Fruit fly (Drosophila melanogaster) whole organism, embryonic: ENCODE data around the gene CG1074.
A peak's percentile ranks its signal among the peaks of the same experiment; 100 is the strongest.

Experiments
- ATbp ChIP-seq: fragments of 200-800 bp; sonication (Bioruptor generic); optimal IDR thresholded peaks from 2 replicates; lab custom pipeline; 2017; ENCODE audit warnings: missing biosample characterization, mild to moderate bottlenecking, missing genetic modification characterization, missing genetic modification reagents
- Aef1 ChIP-seq: fragments of 200-800 bp; sonication (Bioruptor generic); IDR thresholded peaks from 3 replicates; pipeline ENCODE4 v1.3.6; 2022; ENCODE audit warnings: missing biosample characterization, missing genetic modification characterization
- B-H2 ChIP-seq: fragments of 200-800 bp; sonication (Bioruptor generic); optimal IDR thresholded peaks from 2 replicates; lab custom pipeline; 2018; ENCODE audit warnings: missing biosample characterization, mild to moderate bottlenecking, missing genetic modification characterization
- CG10543 ChIP-seq: fragments of 200-800 bp; sonication (Bioruptor generic); optimal IDR thresholded peaks from 3 replicates; lab custom pipeline; 2017; ENCODE audit warnings: missing biosample characterization, mild to moderate bottlenecking, missing genetic modification characterization, moderate library complexity
- CG11560 ChIP-seq: fragments of 200-800 bp; sonication (Bioruptor generic); IDR thresholded peaks from 3 replicates; pipeline ENCODE4 v1.3.6; 2022; ENCODE audit warnings: missing biosample characterization, missing genetic modification characterization
- CG11723 ChIP-seq: fragments of 200-800 bp; sonication (Bioruptor generic); optimal IDR thresholded peaks from 2 replicates; lab custom pipeline; 2017; ENCODE audit warnings: missing biosample characterization, mild to moderate bottlenecking, missing genetic modification characterization
- CG12659 ChIP-seq: fragments of 200-800 bp; sonication (Bioruptor generic); optimal IDR thresholded peaks from 3 replicates; lab custom pipeline; 2017; ENCODE audit warnings: mild to moderate bottlenecking, missing biosample characterization, missing genetic modification reagents, missing genetic modification characterization
- CG12744 ChIP-seq: fragments of 200-800 bp; sonication (Bioruptor generic); optimal IDR thresholded peaks from 2 replicates; lab custom pipeline; 2016; ENCODE audit warnings: missing biosample characterization, missing genetic modification characterization
- CG12942 ChIP-seq: fragments of 200-800 bp; sonication (Bioruptor generic); optimal IDR thresholded peaks from 3 replicates; lab custom pipeline; 2016; ENCODE audit warnings: missing biosample characterization, missing genetic modification characterization
- CG13775 ChIP-seq: fragments of 200-800 bp; sonication (Bioruptor generic); optimal IDR thresholded peaks from 3 replicates; lab custom pipeline; 2017; ENCODE audit warnings: missing biosample characterization, mild to moderate bottlenecking, missing genetic modification characterization
- CG13894 ChIP-seq: fragments of 200-800 bp; sonication (Bioruptor generic); optimal IDR thresholded peaks from 3 replicates; lab custom pipeline; 2018; ENCODE audit warnings: missing biosample characterization, mild to moderate bottlenecking, missing genetic modification characterization, moderate library complexity
- CG17385 ChIP-seq: fragments of 200-800 bp; sonication (Bioruptor generic); optimal IDR thresholded peaks from 3 replicates; lab custom pipeline; 2018; ENCODE audit warnings: missing biosample characterization, mild to moderate bottlenecking, missing genetic modification characterization
- CG18599 ChIP-seq: fragments of 200-800 bp; sonication (Bioruptor generic); optimal IDR thresholded peaks from 3 replicates; lab custom pipeline; 2017; ENCODE audit warnings: missing biosample characterization, missing genetic modification characterization, mild to moderate bottlenecking, moderate library complexity, missing genetic modification reagents
- CG18764 ChIP-seq: fragments of 200-800 bp; sonication (Bioruptor generic); optimal IDR thresholded peaks from 3 replicates; lab custom pipeline; 2016; ENCODE audit warnings: missing biosample characterization, missing genetic modification characterization
- CG2889 ChIP-seq: fragments of 200-800 bp; sonication (Bioruptor generic); IDR thresholded peaks from 3 replicates; pipeline ENCODE4 v1.3.6; 2022; ENCODE audit warnings: missing biosample characterization, missing genetic modification characterization
- CG6254 ChIP-seq: fragments of 200-800 bp; sonication (Bioruptor generic); optimal IDR thresholded peaks from 3 replicates; lab custom pipeline; 2017; ENCODE audit warnings: mild to moderate bottlenecking, missing biosample characterization, missing genetic modification reagents, missing genetic modification characterization
- CG8924 ChIP-seq: fragments of 200-800 bp; optimal IDR thresholded peaks from 3 replicates; lab custom pipeline; 2019; ENCODE audit warnings: missing biosample characterization, mild to moderate bottlenecking, missing genetic modification characterization, moderate library complexity
- CG9817 ChIP-seq: fragments of 200-800 bp; sonication (Bioruptor generic); optimal IDR thresholded peaks from 2 replicates; lab custom pipeline; 2018; ENCODE audit warnings: missing biosample characterization, mild to moderate bottlenecking, missing genetic modification characterization, moderate library complexity
- CG9876 ChIP-seq: fragments of 200-800 bp; sonication (Bioruptor generic); optimal IDR thresholded peaks from 2 replicates; lab custom pipeline; 2016; ENCODE audit warnings: missing biosample characterization, missing genetic modification characterization
- D19A ChIP-seq: fragments of 200-800 bp; optimal IDR thresholded peaks from 3 replicates; lab custom pipeline; 2019; ENCODE audit warnings: missing biosample characterization, mild to moderate bottlenecking, missing genetic modification characterization, moderate library complexity
- Dbx ChIP-seq: fragments of 200-800 bp; sonication (Bioruptor generic); IDR thresholded peaks from 3 replicates; pipeline ENCODE4 v1.3.6; 2022; ENCODE audit warnings: missing biosample characterization, missing genetic modification characterization
- Dll ChIP-seq: fragments of 200-800 bp; sonication (Bioruptor generic); IDR thresholded peaks from 4 replicates; pipeline ENCODE4 v1.3.6; 2022; ENCODE audit warnings: missing biosample characterization, missing genetic modification characterization; ENCODE audit not compliant: partially characterized antibody
- Eip74EF ChIP-seq, 2 experiments: fragments of 200-800 bp in 1 of 2; fragments of >200 bp in 1 of 2; sonication (Bioruptor generic) in 1 of 2; optimal IDR thresholded peaks; 2 replicates each; lab custom pipeline; 2017 to 2019; ENCODE audit warnings: missing biosample characterization in 2 of 2, missing genetic modification characterization in 2 of 2, mild to moderate bottlenecking in 1 of 2, moderate library complexity in 1 of 2
- Ets97D ChIP-seq: fragments of 200-800 bp; sonication (Bioruptor generic); optimal IDR thresholded peaks from 3 replicates; lab custom pipeline; 2016; ENCODE audit warnings: missing biosample characterization, missing genetic modification characterization
- Hand ChIP-seq: fragments of 200-800 bp; sonication (Bioruptor generic); optimal IDR thresholded peaks from 2 replicates; lab custom pipeline; 2017; ENCODE audit warnings: mild to moderate bottlenecking, missing biosample characterization, missing genetic modification reagents, missing genetic modification characterization
- HmgD ChIP-seq: fragments of 200-800 bp; sonication (Bioruptor generic); optimal IDR thresholded peaks from 3 replicates; lab custom pipeline; 2016; ENCODE audit warnings: missing biosample characterization, missing genetic modification characterization
- HmgZ ChIP-seq: fragments of 200-800 bp; sonication (Bioruptor generic); optimal IDR thresholded peaks from 2 replicates; lab custom pipeline; 2018; ENCODE audit warnings: missing biosample characterization, mild to moderate bottlenecking, missing genetic modification characterization
- Hmr ChIP-seq: fragments of 200-800 bp; sonication (Bioruptor generic); optimal IDR thresholded peaks from 3 replicates; lab custom pipeline; 2017; ENCODE audit warnings: mild to moderate bottlenecking, missing biosample characterization, missing genetic modification reagents, missing genetic modification characterization
- Hr78 ChIP-seq, 2 experiments: fragments of 200-800 bp in 1 of 2; fragments of >200 bp in 1 of 2; sonication (Bioruptor generic) in 1 of 2; optimal IDR thresholded peaks; 2 replicates each; lab custom pipeline; 2017 to 2019; ENCODE audit warnings: missing biosample characterization in 2 of 2, missing genetic modification characterization in 2 of 2, mild to moderate bottlenecking in 1 of 2, moderate library complexity in 1 of 2
- Kr ChIP-seq: fragments of 200-800 bp; sonication (Bioruptor generic); optimal IDR thresholded peaks from 2 replicates; lab custom pipeline; 2017; ENCODE audit warnings: missing biosample characterization, mild to moderate bottlenecking, missing genetic modification characterization
- Poxn ChIP-seq: fragments of 200-800 bp; sonication (Bioruptor generic); IDR thresholded peaks from 2 replicates; pipeline ENCODE4 v1.3.6; 2022; ENCODE audit warnings: missing biosample characterization, missing genetic modification characterization
- Ptx1 ChIP-seq: fragments of 200-800 bp; sonication (Bioruptor generic); IDR thresholded peaks from 2 replicates; pipeline ENCODE4 v1.3.6; 2022; ENCODE audit warnings: missing biosample characterization, missing genetic modification characterization
- Ravus ChIP-seq: fragments of 200-800 bp; sonication (Bioruptor generic); IDR thresholded peaks from 2 replicates; pipeline ENCODE4 v1.3.6; 2022; ENCODE audit warnings: missing biosample characterization, missing genetic modification characterization
- TFAM ChIP-seq: fragments of 200-800 bp; sonication (Bioruptor generic); optimal IDR thresholded peaks from 2 replicates; lab custom pipeline; 2017; ENCODE audit warnings: missing biosample characterization, missing genetic modification characterization, inconsistent platforms
- cg ChIP-seq: fragments of 200-800 bp; sonication (Bioruptor generic); optimal IDR thresholded peaks from 3 replicates; lab custom pipeline; 2019; ENCODE audit warnings: missing biosample characterization, mild to moderate bottlenecking, missing genetic modification characterization, moderate library complexity
- cwo ChIP-seq: fragments of 200-800 bp; sonication (Bioruptor generic); optimal IDR thresholded peaks from 3 replicates; lab custom pipeline; 2017; ENCODE audit warnings: missing biosample characterization, missing genetic modification characterization, mild to moderate bottlenecking, moderate library complexity, missing genetic modification reagents
- dan ChIP-seq: fragments of 200-800 bp; sonication (Bioruptor generic); IDR thresholded peaks from 2 replicates; pipeline ENCODE4 v1.3.6; 2022; ENCODE audit warnings: missing biosample characterization, missing genetic modification characterization
- gro ChIP-seq: fragments of 200-800 bp; sonication (Bioruptor generic); optimal IDR thresholded peaks from 2 replicates; lab custom pipeline; 2016; ENCODE audit warnings: missing biosample characterization, missing genetic modification characterization
- hkb ChIP-seq, 2 experiments: fragments of 200-800 bp in 1 of 2; fragments of >200 bp in 1 of 2; sonication (Bioruptor generic) in 1 of 2; IDR thresholded peaks in 1 of 2; optimal IDR thresholded peaks in 1 of 2; 2 replicates each; pipeline versions ENCODE4 v1.3.6 to Lab custom; 2017 to 2022; ENCODE audit warnings: missing biosample characterization in 1 of 2, missing genetic modification characterization in 1 of 2
- ind ChIP-seq: fragments of 200-800 bp; sonication (Bioruptor generic); optimal IDR thresholded peaks from 3 replicates; lab custom pipeline; 2016; ENCODE audit warnings: missing biosample characterization, missing genetic modification characterization
- inv ChIP-seq: fragments of 200-800 bp; sonication (Bioruptor generic); IDR thresholded peaks from 2 replicates; pipeline ENCODE4 v1.3.6; 2022; ENCODE audit warnings: missing biosample characterization, missing genetic modification characterization; ENCODE audit not compliant: partially characterized antibody
- kah ChIP-seq: fragments of 200-800 bp; sonication (Bioruptor generic); optimal IDR thresholded peaks from 2 replicates; lab custom pipeline; 2018; ENCODE audit warnings: missing biosample characterization, mild to moderate bottlenecking, missing genetic modification characterization
- kay ChIP-seq: fragments of 200-800 bp; sonication (Bioruptor generic); optimal IDR thresholded peaks from 2 replicates; lab custom pipeline; 2016; ENCODE audit warnings: missing biosample characterization, missing genetic modification characterization
- mld ChIP-seq: fragments of 200-800 bp; sonication (Bioruptor generic); IDR thresholded peaks from 3 replicates; pipeline ENCODE4 v1.3.6; 2022; ENCODE audit warnings: missing biosample characterization, missing genetic modification characterization; ENCODE audit not compliant: partially characterized antibody
- pb ChIP-seq: fragments of 200-800 bp; sonication (Bioruptor generic); optimal IDR thresholded peaks from 3 replicates; lab custom pipeline; 2016; ENCODE audit warnings: missing biosample characterization, missing genetic modification characterization
- sens ChIP-seq: fragments of 200-800 bp; sonication (Bioruptor generic); peaks from one replicate; lab custom pipeline; 2016; ENCODE audit warnings: missing biosample characterization, missing genetic modification characterization
- sr ChIP-seq: fragments of 200-800 bp; sonication (Bioruptor generic); IDR thresholded peaks from 3 replicates; pipeline ENCODE4 v1.3.6; 2022; ENCODE audit warnings: missing biosample characterization, missing genetic modification characterization
- zf30C ChIP-seq: fragments of 200-800 bp; sonication (Bioruptor generic); optimal IDR thresholded peaks from 3 replicates; lab custom pipeline; 2018; ENCODE audit warnings: missing biosample characterization, mild to moderate bottlenecking, missing genetic modification characterization

CG1074 gene

DNA sequence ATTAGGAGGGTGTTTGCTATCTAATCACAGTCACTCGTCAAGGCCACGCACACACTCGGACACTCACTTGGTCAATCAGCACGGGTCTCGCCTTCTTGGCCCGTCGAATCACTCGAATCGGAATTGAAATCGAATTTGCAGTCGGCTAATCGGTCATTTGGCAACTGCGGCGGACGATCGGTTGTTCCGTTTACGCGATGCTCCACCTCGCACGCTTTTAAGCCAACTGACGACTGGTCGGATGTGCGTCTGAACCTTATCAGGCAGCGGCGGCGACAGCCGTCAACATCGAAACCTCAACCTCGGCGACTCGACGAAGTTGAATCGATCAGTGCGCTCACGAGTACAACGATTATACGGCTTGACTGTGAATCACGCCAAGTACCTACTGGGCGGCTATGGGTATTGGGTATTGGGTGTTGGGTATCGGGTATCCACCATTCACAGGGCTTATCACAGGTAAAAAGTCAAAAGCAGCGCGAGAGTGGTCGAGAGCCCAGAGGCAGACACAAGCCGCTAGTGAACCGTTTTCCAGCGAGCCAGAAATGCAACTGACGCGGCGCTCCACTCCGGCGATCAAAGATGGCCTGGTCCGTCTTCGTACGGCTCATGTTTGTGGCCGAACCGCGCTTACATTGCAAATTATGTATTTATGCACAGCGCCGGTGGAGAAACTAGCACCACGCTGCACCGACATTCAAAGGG lies 37.4 kb downstream of the CG1074 start (continued):
- TF ChIP-seq inv (GFP tag; lab: Robert Waterston, UW) (no peak), kay (GFP tag; lab: Kevin White, UChicago) (peak; percentile 41), Dll (GFP tag; lab: Robert Waterston, UW) (no peak), Aef1 (GFP tag; lab: Robert Waterston, UW) (no peak), CG13894 (peak; percentile 2), kah (GFP tag; lab: Kevin White, UChicago) (no peak), CG9876 (GFP tag; lab: Kevin White, UChicago) (no peak), Poxn (GFP tag; lab: Robert Waterston, UW) (no peak), CG17385 (GFP tag; lab: Kevin White, UChicago) (peak; percentile 27), CG11560 (tag; lab: Robert Waterston, UW) (no peak), Hand (peak; percentile 2), CG8924 (tag; lab: Kevin White, UChicago) (no peak), HmgZ (tag; lab: Kevin White, UChicago) (peak; percentile 36), Ravus (GFP tag; lab: Robert Waterston, UW) (no peak), CG11723 (no peak), Kr (GFP tag; lab: Kevin White, UChicago) (no peak), cwo (GFP tag; lab: Kevin White, UChicago) (peak; percentile 96), ind (GFP tag; lab: Kevin White, UChicago) (no peak), CG12659 (GFP tag; lab: Kevin White, UChicago) (no peak), CG18764 (no peak), D19A (no peak), cg (peak; percentile 6), CG12942 (GFP tag; lab: Kevin White, UChicago) (no peak), CG10543 (GFP tag; lab: Kevin White, UChicago) (peak; percentile 93), dan (GFP tag; lab: Robert Waterston, UW) (no peak), hkb (optimal IDR thresholded peaks at IDR 0.05; lab: Kevin White, UChicago) (no peak), hkb (GFP tag; IDR thresholded peaks at IDR 0.05; lab: Robert Waterston, UW) (no peak; the same call in 1 of the 2 replicates), pb (GFP tag; lab: Kevin White, UChicago) (no peak), mld (no peak), B-H2 (GFP tag; lab: Kevin White, UChicago) (peak; percentile 35), zf30C (GFP tag; lab: Kevin White, UChicago) (no peak), Dbx (GFP tag; lab: Robert Waterston, UW) (peak; percentile 50; the same call in 1 of the 3 replicates), gro (peak; percentile 44), sr (GFP tag; lab: Robert Waterston, UW) (no peak), TFAM (GFP tag; lab: Kevin White, UChicago) (no peak), CG12744 (no peak), CG6254 (no peak), Hmr (GFP tag; lab: Kevin White, UChicago) (peak; percentile 28), ATbp (no peak), CG13775 (GFP tag; lab: Kevin White, UChicago) (no peak), HmgD (GFP tag; lab: Kevin White, UChicago) (no peak), Hr78 (GFP tag; optimal IDR thresholded peaks at IDR 0.05; lab: Kevin White, UChicago) (peak in 1 of 2 experiments; percentile 69), CG9817 (no peak), CG18599 (peak; percentile 43), CG2889 (GFP tag; lab: Robert Waterston, UW) (no peak), sens (GFP tag; lab: Kevin White, UChicago) (peak; percentile 28), Ets97D (GFP tag; lab: Kevin White, UChicago) (no peak), Eip74EF (GFP tag; optimal IDR thresholded peaks at IDR 0.05; lab: Kevin White, UChicago) (no peak), Ptx1 (GFP tag; lab: Robert Waterston, UW) (0 out of 2 replicates have a peak, but pooled peaks have one; percentile 21)
